Worm (Caenorhabditis elegans) whole organism, L4 larva: ENCODE data around the gene tag-52.

Experiments used
- daf-12 ChIP-seq: fragments of 150-350 bp; optimal IDR thresholded peaks from 2 replicates; lab custom pipeline; 2014; ENCODE audit warnings: missing biosample characterization, missing genetic modification reagents, missing genetic modification characterization
- mdl-1 ChIP-seq, 2 experiments: fragments of 150-350 bp in 1 of 2; sonication (generic microtip) in 1 of 2; optimal IDR thresholded peaks; 2 replicates each; lab custom pipeline; 2014 to 2017; ENCODE audit warnings: missing biosample characterization in 2 of 2, missing genetic modification characterization in 2 of 2
- nhr-25 ChIP-seq: sonication (generic microtip); optimal IDR thresholded peaks from 2 replicates; lab custom pipeline; 2017; ENCODE audit warnings: missing genetic modification characterization, mild to moderate bottlenecking, missing compliant biosample characterization, antibody characterized with exemption, moderate library complexity, borderline replicate concordance; ENCODE audit not compliant: insufficient read depth

ce11 chrX:3654623-3655022 lies 23.7 kb downstream of the tag-52 start, which contains the start of gene R11G1.11:
- TF ChIP-seq nhr-25 (tag; lab: Kevin White, UChicago) (no peak), daf-12 (tag; lab: Kevin White, UChicago) (no peak), mdl-1 (tag; optimal IDR thresholded peaks at IDR 0.05; lab: Kevin White, UChicago) (no peak)
